Worm (Caenorhabditis elegans) whole organism, midembryonic: ENCODE data around the gene C16D9.6.

Experiments
- T22C8.4 ChIP-seq: fragments of 200-800 bp; sonication (Bioruptor generic); IDR thresholded peaks from 2 replicates; pipeline ENCODE4 v1.3.6; 2022; ENCODE audit warnings: missing genetic modification characterization, missing compliant biosample characterization
- cog-1 ChIP-seq: sonication (generic microtip); optimal IDR thresholded peaks from 2 replicates; lab custom pipeline; 2016; ENCODE audit warnings: missing genetic modification characterization, missing compliant biosample characterization
- flt-1 ChIP-seq: fragments of 200-800 bp; sonication (Bioruptor generic); IDR thresholded peaks from 2 replicates; pipeline ENCODE4 v1.3.6; 2022; ENCODE audit warnings: missing genetic modification characterization, missing compliant biosample characterization
- med-1 ChIP-seq: sonication (generic microtip); optimal IDR thresholded peaks from 2 replicates; lab custom pipeline; 2017; ENCODE audit warnings: missing genetic modification characterization, mild to moderate bottlenecking, missing compliant biosample characterization, antibody characterized with exemption, missing genetic modification reagents; ENCODE audit not compliant: insufficient read depth
- ref-1 ChIP-seq: fragments of 200-800 bp; sonication (Bioruptor generic); conservative IDR thresholded peaks from 2 replicates; pipeline ENCODE4 v1.3.6; 2022; ENCODE audit warnings: missing genetic modification reagents, missing genetic modification characterization, missing compliant biosample characterization
- tab-1 ChIP-seq: fragments of 200-800 bp; sonication (Bioruptor generic); IDR thresholded peaks from 2 replicates; pipeline ENCODE4 v1.3.6; 2022; ENCODE audit warnings: missing genetic modification characterization, missing compliant biosample characterization
- ztf-23 ChIP-seq: fragments of 200-800 bp; sonication (Bioruptor generic); IDR thresholded peaks from 2 replicates; pipeline ENCODE4 v1.3.6; 2022; ENCODE audit warnings: missing genetic modification reagents, missing genetic modification characterization, missing compliant biosample characterization
- ztf-29 ChIP-seq: fragments of 200-800 bp; sonication (Bioruptor generic); IDR thresholded peaks from 2 replicates; pipeline ENCODE4 v1.3.6; 2022; ENCODE audit warnings: missing genetic modification reagents, missing genetic modification characterization, missing compliant biosample characterization

DNA sequence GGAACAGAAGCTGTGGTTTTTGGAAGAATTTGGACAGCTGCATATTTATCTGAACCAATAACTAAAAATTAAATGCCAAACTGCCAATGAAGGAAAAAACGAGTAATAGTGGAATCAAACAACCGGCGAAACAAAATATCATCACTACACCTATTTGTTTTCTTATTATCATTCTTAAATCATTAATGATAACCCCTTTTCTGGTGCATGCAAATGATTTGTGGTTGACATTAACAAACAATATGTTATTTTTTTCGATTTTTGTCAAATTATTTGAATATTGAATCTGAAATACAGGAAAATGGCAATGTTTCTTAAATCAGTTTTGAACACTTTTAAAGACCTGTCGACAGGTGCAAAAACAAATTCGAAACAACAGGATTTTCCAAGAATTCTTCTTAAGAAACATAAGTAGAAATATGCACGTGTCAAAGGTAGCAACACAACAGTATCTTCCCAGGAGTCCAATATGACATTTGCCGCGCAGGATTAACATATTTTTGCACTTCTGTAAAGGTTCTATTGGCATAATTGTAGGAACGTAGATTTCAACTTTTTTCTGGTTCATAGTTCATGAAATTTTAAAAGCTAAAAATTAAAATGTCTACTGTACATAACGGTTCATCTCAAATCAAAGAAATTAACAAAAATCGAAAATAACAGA is 49.2 kb upstream of the C16D9.6 start, which contains the start of gene W02D7.5:
- TF ChIP-seq med-1 (GFP tag; lab: Kevin White, UChicago) = no peak
- no peak for TF ChIP-seq T22C8.4
- TF ChIP-seq ref-1 (GFP tag; lab: Robert Waterston, UW) = no peak
- TF ChIP-seq ztf-23 = no peak
- no peak for TF ChIP-seq tab-1 (GFP tag; lab: Robert Waterston, UW)
- no peak for TF ChIP-seq flt-1 (GFP tag; lab: Robert Waterston, UW)
- no peak for TF ChIP-seq cog-1 (tag; lab: Kevin White, UChicago)
- no peak for TF ChIP-seq ztf-29
